Fruit fly (Drosophila melanogaster): ENCODE measurements around the gene PGAP5.

The PGAP5 gene

dm6 chr2L:8212666-8213270 lies 14.1 kb downstream of the PGAP5 start, which contains the start of the genes CG8372 and CG8360:
Gene CG8372 (minus strand): TSS chr2L:8212902.
Gene CG8360 (plus strand): TSS chr2L:8212959.
- TF ChIP-seq slbo (GFP tag; IDR thresholded peaks at IDR 0.05) (peak; percentile 99), caup (GFP tag; optimal IDR thresholded peaks at IDR 0.05; ENCODE audit: severe bottlenecking) (peak; percentile 99), kay (GFP tag; optimal IDR thresholded peaks at IDR 0.05) (peak; percentile 97), CG1832 (GFP tag; optimal IDR thresholded peaks at IDR 0.05) (no peak), Hmx (GFP tag; optimal IDR thresholded peaks at IDR 0.05) (peak; percentile 97), nerfin-1 (tag; optimal IDR thresholded peaks at IDR 0.05) (peak; percentile 96), crol (GFP tag; IDR thresholded peaks at IDR 0.05) (peak; percentile 79), gfzf (GFP tag; optimal IDR thresholded peaks at IDR 0.05) (peak; percentile 46), CG3163 (GFP tag; optimal IDR thresholded peaks at IDR 0.05) (peak; percentile 94), Hr51 (GFP tag; optimal IDR thresholded peaks at IDR 0.05) (peak; percentile 99), Usf (GFP tag; optimal IDR thresholded peaks at IDR 0.05) (peak; percentile 97), Mad (GFP tag; optimal IDR thresholded peaks at IDR 0.05) (peak; percentile 99), Ptx1 (GFP tag; IDR thresholded peaks at IDR 0.05) (peak; percentile 100), BtbVII (GFP tag; optimal IDR thresholded peaks at IDR 0.05) (peak; percentile 98), CG3838 (GFP tag; optimal IDR thresholded peaks at IDR 0.05) (peak; percentile 97), Rx (GFP tag; IDR thresholded peaks at IDR 0.05) (peak; percentile 99), Dref (GFP tag; IDR thresholded peaks at IDR 0.05) (peak; percentile 51), CG17385 (GFP tag; optimal IDR thresholded peaks at IDR 0.05) (peak; percentile 97), Lpt (GFP tag; optimal IDR thresholded peaks at IDR 0.05) (no peak), klu (GFP tag; IDR thresholded peaks at IDR 0.05) (peak; percentile 98), CG9609 (GFP tag; optimal IDR thresholded peaks at IDR 0.05) (peak; percentile 99), ems (GFP tag; optimal IDR thresholded peaks at IDR 0.05) (peak; percentile 99), CG18599 (GFP tag; optimal IDR thresholded peaks at IDR 0.05) (peak; percentile 99), PHDP (tag; optimal IDR thresholded peaks at IDR 0.05) (peak; percentile 98), CG6791 (GFP tag; IDR thresholded peaks at IDR 0.05; ENCODE audit: partially characterized antibody) (0 out of 3 replicates have a peak, but pooled peaks have one; percentile 25), so (GFP tag; IDR thresholded peaks at IDR 0.05) (peak; percentile 99), Kr (GFP tag; optimal IDR thresholded peaks at IDR 0.05) (peak; percentile 18), CG17568 (GFP tag; optimal IDR thresholded peaks at IDR 0.05) (peak; percentile 98), CG2116 (GFP tag; optimal IDR thresholded peaks at IDR 0.05) (peak; percentile 91), Dll (GFP tag; IDR thresholded peaks at IDR 0.05; ENCODE audit: partially characterized antibody) (peak; percentile 74), gsb-n (tag; optimal IDR thresholded peaks at IDR 0.05) (peak; percentile 95), Dip2 (GFP tag; IDR thresholded peaks at IDR 0.05) (peak; percentile 74; the same call in 1 of the 2 replicates), Dfd (GFP tag; optimal IDR thresholded peaks at IDR 0.05) (no peak), Ravus (GFP tag; IDR thresholded peaks at IDR 0.05) (peak; percentile 93), sr (GFP tag; IDR thresholded peaks at IDR 0.05) (peak; percentile 97), CG1792 (GFP tag; optimal IDR thresholded peaks at IDR 0.05) (peak; percentile 98), CG17361 (GFP tag; IDR thresholded peaks at IDR 0.05) (peak; percentile 97), Scr (GFP tag; IDR thresholded peaks at IDR 0.05; ENCODE audit: partially characterized antibody) (peak; percentile 49), CG14050 (GFP tag; IDR thresholded peaks at IDR 0.05) (peak; percentile 99), CG12769 (tag; optimal IDR thresholded peaks at IDR 0.05) (peak; percentile 98), CG10959 (GFP tag; IDR thresholded peaks at IDR 0.05) (peak; percentile 97), eyg (GFP tag; optimal IDR thresholded peaks at IDR 0.05) (peak; percentile 99), tna (GFP tag; IDR thresholded peaks at IDR 0.05; ENCODE audit: partially characterized antibody) (no peak), CG10979 (tag; optimal IDR thresholded peaks at IDR 0.05) (peak; percentile 98), CG7556 (GFP tag; optimal IDR thresholded peaks at IDR 0.05) (peak; percentile 98), stc (GFP tag; IDR thresholded peaks at IDR 0.05) (peak; percentile 99), insv (GFP tag; optimal IDR thresholded peaks at IDR 0.05) (peak; percentile 61 to 77), CG4707 (GFP tag; optimal IDR thresholded peaks at IDR 0.05) (peak; percentile 95), GATAe (GFP tag; conservative IDR thresholded peaks at IDR 0.05) (peak; percentile 98), Meics (GFP tag; optimal IDR thresholded peaks at IDR 0.05) (peak; percentile 98)
